Worm (Caenorhabditis elegans): ENCODE measurements around the gene F55G7.3.

DNA sequence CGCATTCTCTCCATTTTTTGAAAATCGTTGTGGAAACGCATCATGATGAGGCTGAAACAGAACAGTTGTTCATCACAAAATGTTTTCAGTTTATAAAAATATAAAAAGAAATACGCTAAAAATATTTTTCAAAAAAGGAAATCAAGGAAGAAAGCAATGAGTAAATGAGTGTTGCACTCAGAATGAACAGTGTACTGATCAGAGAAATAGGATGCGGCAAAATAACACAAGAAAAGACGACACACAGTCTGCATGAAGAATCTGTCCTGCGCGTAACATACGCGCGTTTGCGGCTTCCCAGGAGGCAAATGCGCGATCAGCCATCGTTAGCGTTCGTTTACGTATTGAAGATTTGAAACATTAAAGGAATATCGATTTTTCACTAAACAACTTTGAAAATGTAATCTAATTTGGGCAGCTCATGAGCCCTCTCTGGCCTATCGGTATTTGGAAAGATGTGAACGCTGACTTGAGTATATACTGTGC is 41.8 kb upstream of the F55G7.3 start, which contains the start of gene C49F5.3:
- TF ChIP-seq ztf-29 (GFP tag; IDR thresholded peaks at IDR 0.05), result no peak
- no peak for TF ChIP-seq ztf-23 (GFP tag; IDR thresholded peaks at IDR 0.05)
- TF ChIP-seq klf-2 (GFP tag; conservative IDR thresholded peaks at IDR 0.05), result no peak
- TF ChIP-seq med-1 (GFP tag; optimal IDR thresholded peaks at IDR 0.05; ENCODE audit: insufficient read depth), result no peak
- no peak for TF ChIP-seq ref-1 (GFP tag; conservative IDR thresholded peaks at IDR 0.05)
- no peak for TF ChIP-seq tab-1 (GFP tag; IDR thresholded peaks at IDR 0.05)
- TF ChIP-seq flt-1 (GFP tag; IDR thresholded peaks at IDR 0.05), result no peak
